Worm (Caenorhabditis elegans) whole organism, L4 larva: Measurements from ENCODE around the gene Y119D3B.12.

Experiments used
- F44E2.7 ChIP-seq: fragments of 200-800 bp; sonication (Bioruptor generic); IDR thresholded peaks from 2 replicates; pipeline ENCODE4 v2.1.2; 2022; ENCODE audit warnings: missing genetic modification characterization, missing compliant biosample characterization
- R02D3.7 ChIP-seq: fragments of 150-350 bp; sonication (generic microtip); optimal IDR thresholded peaks from 3 replicates; lab custom pipeline; 2014; ENCODE audit warnings: missing biosample characterization, missing genetic modification characterization
- Y105C5A.15 ChIP-seq: fragments of 200-800 bp; sonication (Bioruptor generic); IDR thresholded peaks from 2 replicates; pipeline ENCODE4 v1.3.6; 2022; ENCODE audit warnings: missing genetic modification characterization, missing compliant biosample characterization
- Y75B8A.6 ChIP-seq: fragments of 200-800 bp; sonication (Bioruptor generic); IDR thresholded peaks from 2 replicates; pipeline ENCODE4 v1.3.6; 2022; ENCODE audit warnings: missing genetic modification reagents, missing genetic modification characterization, missing compliant biosample characterization
- ZK337.2 ChIP-seq: fragments of 200-800 bp; sonication (Bioruptor generic); IDR thresholded peaks from 2 replicates; pipeline ENCODE4 v1.3.6; 2022; ENCODE audit warnings: missing genetic modification reagents, missing genetic modification characterization, missing compliant biosample characterization
- aha-1 ChIP-seq: fragments of 150-350 bp; peaks from one replicate; lab custom pipeline; 2014; ENCODE audit warnings: missing biosample characterization, missing genetic modification characterization
- aly-2 ChIP-seq: sonication (generic microtip); optimal IDR thresholded peaks from 2 replicates; lab custom pipeline; 2018; ENCODE audit warnings: missing biosample characterization, missing genetic modification characterization
- ama-1 ChIP-seq: fragments of 150-350 bp; optimal IDR thresholded peaks from 2 replicates; lab custom pipeline; 2014; ENCODE audit warnings: inconsistent platforms, mixed read lengths
- arid-1 ChIP-seq: fragments of 200-800 bp; sonication (Bioruptor generic); conservative IDR thresholded peaks from 2 replicates; pipeline ENCODE4 v1.3.6; 2022; ENCODE audit warnings: missing genetic modification reagents, missing genetic modification characterization, missing compliant biosample characterization
- ceh-20 ChIP-seq: fragments of 200-800 bp; sonication (Bioruptor generic); IDR thresholded peaks from 2 replicates; pipeline ENCODE4 v1.3.6; 2022; ENCODE audit warnings: missing genetic modification reagents, missing genetic modification characterization, missing compliant biosample characterization
- ceh-28 ChIP-seq: fragments of 150-350 bp; optimal IDR thresholded peaks from 2 replicates; lab custom pipeline; 2014; ENCODE audit warnings: missing biosample characterization, missing genetic modification reagents, missing genetic modification characterization
- cey-2 ChIP-seq: sonication (generic microtip); optimal IDR thresholded peaks from 3 replicates; lab custom pipeline; 2017; ENCODE audit warnings: missing genetic modification characterization, mild to moderate bottlenecking, missing compliant biosample characterization, antibody characterized with exemption, borderline replicate concordance; ENCODE audit not compliant: insufficient read depth
- daf-19 ChIP-seq: fragments of 200-800 bp; sonication (Bioruptor generic); conservative IDR thresholded peaks from 2 replicates; pipeline ENCODE4 v1.3.6; 2022; ENCODE audit warnings: missing genetic modification characterization, missing compliant biosample characterization
- daf-8 ChIP-seq: fragments of 200-800 bp; sonication (Bioruptor generic); IDR thresholded peaks from 2 replicates; pipeline ENCODE4 v1.3.6; 2022; ENCODE audit warnings: missing genetic modification characterization, missing compliant biosample characterization
- dmd-6 ChIP-seq: fragments of 200-800 bp; sonication (Bioruptor generic); IDR thresholded peaks from 2 replicates; pipeline ENCODE4 v1.3.6; 2022; ENCODE audit warnings: missing genetic modification reagents, missing genetic modification characterization, missing compliant biosample characterization
- dmd-9 ChIP-seq: fragments of 200-800 bp; sonication (Bioruptor generic); IDR thresholded peaks from 2 replicates; pipeline ENCODE4 v1.3.6; 2022; ENCODE audit warnings: missing genetic modification reagents, missing genetic modification characterization, missing compliant biosample characterization
- duxl-1 ChIP-seq: sonication (generic microtip); optimal IDR thresholded peaks from 2 replicates; lab custom pipeline; 2016; ENCODE audit warnings: mild to moderate bottlenecking, missing genetic modification characterization, moderate library complexity, missing compliant biosample characterization; ENCODE audit not compliant: poor library complexity
- dve-1 ChIP-seq: sonication (generic microtip); optimal IDR thresholded peaks from 2 replicates; lab custom pipeline; 2017; ENCODE audit warnings: antibody characterized with exemption, mild to moderate bottlenecking, missing genetic modification characterization, missing compliant biosample characterization; ENCODE audit not compliant: insufficient read depth
- hif-1 ChIP-seq, 2 experiments: sonication (generic microtip); optimal IDR thresholded peaks; 2 replicates each; lab custom pipeline; 2016 to 2017; ENCODE audit warnings: missing compliant biosample characterization in 2 of 2, missing genetic modification characterization in 2 of 2, missing genetic modification reagents in 2 of 2, missing genotype in 2 of 2, mild to moderate bottlenecking in 1 of 2
- hlh-11 ChIP-seq: fragments of 200-800 bp; sonication (Bioruptor generic); optimal IDR thresholded peaks from 2 replicates; lab custom pipeline; 2018; ENCODE audit warnings: mild to moderate bottlenecking, missing genetic modification characterization, missing compliant biosample characterization
- hmg-1.1 ChIP-seq: fragments of 200-800 bp; sonication (Bioruptor generic); IDR thresholded peaks from 2 replicates; pipeline ENCODE4 v1.3.6; 2022; ENCODE audit warnings: missing genetic modification reagents, missing genetic modification characterization, missing compliant biosample characterization
- lim-7 ChIP-seq: fragments of 200-800 bp; sonication (Bioruptor generic); IDR thresholded peaks from 2 replicates; pipeline ENCODE4 v1.3.6; 2022; ENCODE audit warnings: missing genetic modification characterization, missing compliant biosample characterization
- lin-1 ChIP-seq: fragments of 200-800 bp; sonication (Bioruptor generic); IDR thresholded peaks from 2 replicates; pipeline ENCODE4 v1.3.6; 2022; ENCODE audit warnings: missing genetic modification reagents, missing genetic modification characterization, missing compliant biosample characterization
- lin-29 ChIP-seq: fragments of 200-800 bp; sonication (Bioruptor generic); IDR thresholded peaks from 2 replicates; pipeline ENCODE4 v1.3.6; 2022; ENCODE audit warnings: missing genetic modification reagents, missing genetic modification characterization, missing compliant biosample characterization
- lin-38 ChIP-seq: fragments of 200-800 bp; sonication (Bioruptor generic); IDR thresholded peaks from 2 replicates; pipeline ENCODE4 v1.3.6; 2022; ENCODE audit warnings: missing genetic modification reagents, missing genetic modification characterization, missing compliant biosample characterization
- lin-39 ChIP-seq: fragments of 150-350 bp; optimal IDR thresholded peaks from 2 replicates; lab custom pipeline; 2014; ENCODE audit warnings: missing biosample characterization, missing genetic modification reagents, missing genetic modification characterization
- lir-3 ChIP-seq: sonication (generic microtip); optimal IDR thresholded peaks from 2 replicates; lab custom pipeline; 2016; ENCODE audit warnings: mild to moderate bottlenecking, missing genetic modification characterization, missing compliant biosample characterization
- madf-9 ChIP-seq: fragments of 200-800 bp; sonication (Bioruptor generic); conservative IDR thresholded peaks from 2 replicates; pipeline ENCODE4 v1.3.6; 2022; ENCODE audit warnings: missing genetic modification reagents, missing genetic modification characterization, missing compliant biosample characterization
- mep-1 ChIP-seq: fragments of 150-350 bp; sonication (generic microtip); optimal IDR thresholded peaks from 3 replicates; lab custom pipeline; 2014; ENCODE audit warnings: missing biosample characterization, missing genetic modification characterization
- mxl-2 ChIP-seq: fragments of 200-800 bp; sonication (Bioruptor generic); conservative IDR thresholded peaks from 2 replicates; pipeline ENCODE4 v1.3.6; 2022; ENCODE audit warnings: missing genetic modification reagents, missing genetic modification characterization, missing compliant biosample characterization
- mxl-3 ChIP-seq: fragments of 200-800 bp; sonication (Bioruptor generic); optimal IDR thresholded peaks from 2 replicates; lab custom pipeline; 2018; ENCODE audit warnings: mild to moderate bottlenecking, missing genetic modification characterization, missing compliant biosample characterization
- nhr-102 ChIP-seq: sonication (generic microtip); optimal IDR thresholded peaks from 2 replicates; lab custom pipeline; 2016; ENCODE audit warnings: mild to moderate bottlenecking, missing genetic modification characterization, moderate library complexity, missing compliant biosample characterization
- nhr-41 ChIP-seq: fragments of 200-800 bp; sonication (Bioruptor generic); IDR thresholded peaks from 2 replicates; pipeline ENCODE4 v1.3.6; 2022; ENCODE audit warnings: missing genetic modification reagents, missing genetic modification characterization, missing compliant biosample characterization
- nhr-42 ChIP-seq: fragments of 200-800 bp; sonication (Bioruptor generic); IDR thresholded peaks from 2 replicates; pipeline ENCODE4 v1.3.6; 2022; ENCODE audit warnings: missing genetic modification characterization, missing compliant biosample characterization
- nhr-48 ChIP-seq: sonication (generic microtip); optimal IDR thresholded peaks from 2 replicates; lab custom pipeline; 2016; ENCODE audit warnings: mild to moderate bottlenecking, missing genetic modification characterization, missing compliant biosample characterization
- nhr-76 ChIP-seq: fragments of 150-350 bp; optimal IDR thresholded peaks from 2 replicates; lab custom pipeline; 2014; ENCODE audit warnings: missing biosample characterization, missing genetic modification characterization
- php-3 ChIP-seq: fragments of 200-800 bp; sonication (Bioruptor generic); IDR thresholded peaks from 2 replicates; pipeline ENCODE4 v1.3.6; 2022; ENCODE audit warnings: missing genetic modification reagents, missing genetic modification characterization, missing compliant biosample characterization
- rbr-2 ChIP-seq: sonication (generic microtip); optimal IDR thresholded peaks from 2 replicates; lab custom pipeline; 2016; ENCODE audit warnings: missing genotype, missing genetic modification characterization, missing compliant biosample characterization
- skn-1 ChIP-seq: fragments of 150-350 bp; optimal IDR thresholded peaks from 2 replicates; lab custom pipeline; 2014; ENCODE audit warnings: missing biosample characterization, missing genetic modification characterization
- unc-130 ChIP-seq: sonication (generic microtip); optimal IDR thresholded peaks from 2 replicates; lab custom pipeline; 2016; ENCODE audit warnings: missing genetic modification reagents, missing genetic modification characterization, missing compliant biosample characterization
- unc-39 ChIP-seq: sonication (generic microtip); optimal IDR thresholded peaks from 2 replicates; lab custom pipeline; 2017; ENCODE audit warnings: missing biosample characterization, missing genetic modification characterization
- vab-7 ChIP-seq: fragments of 200-800 bp; sonication (Bioruptor generic); IDR thresholded peaks from 2 replicates; pipeline ENCODE4 v1.3.6; 2022; ENCODE audit warnings: missing genetic modification reagents, missing genetic modification characterization, missing compliant biosample characterization
- zag-1 ChIP-seq: fragments of 150-350 bp; optimal IDR thresholded peaks from 2 replicates; lab custom pipeline; 2014; ENCODE audit warnings: missing biosample characterization, missing genetic modification characterization
- zip-2 ChIP-seq: fragments of 150-350 bp; optimal IDR thresholded peaks from 2 replicates; lab custom pipeline; 2014; ENCODE audit warnings: missing biosample characterization, missing genetic modification characterization
- ztf-11 ChIP-seq: fragments of 150-350 bp; optimal IDR thresholded peaks from 2 replicates; lab custom pipeline; 2014; ENCODE audit warnings: missing biosample characterization, missing genetic modification characterization
- ztf-7 ChIP-seq: fragments of 150-350 bp; optimal IDR thresholded peaks from 2 replicates; lab custom pipeline; 2014; ENCODE audit warnings: missing biosample characterization, missing genetic modification characterization

Y119D3B.12 gene

DNA sequence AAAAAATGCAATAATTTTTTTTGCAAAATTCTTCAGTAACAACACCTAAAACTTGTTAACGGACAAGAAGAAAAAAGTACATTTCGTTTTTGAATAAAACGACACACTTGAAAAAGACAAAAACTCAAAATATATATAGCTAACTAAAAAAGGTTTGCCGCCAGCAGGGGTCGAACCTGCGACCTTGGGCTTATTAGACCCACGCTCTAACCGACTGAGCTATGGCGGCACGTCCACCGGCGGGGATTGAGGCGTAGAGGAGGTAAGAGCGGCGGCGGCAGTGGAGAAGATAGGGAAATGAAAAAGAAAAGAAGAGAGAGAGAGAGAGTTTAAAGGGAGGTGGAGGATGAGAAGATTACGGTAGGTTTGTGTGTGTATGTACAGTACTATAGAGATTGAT is 15.9 kb downstream of the Y119D3B.12 start (continued):
- TF ChIP-seq ZK337.2 (GFP tag; lab: Robert Waterston, UW) (no peak), unc-130 (peak; percentile 24), nhr-41 (GFP tag; lab: Robert Waterston, UW) (no peak), arid-1 (GFP tag; lab: Robert Waterston, UW) (peak; percentile 57; the same call in 1 of the 2 replicates), R02D3.7 (tag; lab: Kevin White, UChicago) (no peak), dmd-6 (no peak; the same call in 1 of the 2 replicates), mep-1 (tag; lab: Kevin White, UChicago) (peak; percentile 31), lin-39 (no peak), unc-39 (tag; lab: Kevin White, UChicago) (no peak), madf-9 (GFP tag; lab: Robert Waterston, UW) (no peak), ceh-20 (GFP tag; lab: Robert Waterston, UW) (no peak), nhr-48 (tag; lab: Kevin White, UChicago) (no peak), hif-1 (tag; optimal IDR thresholded peaks at IDR 0.05; lab: Kevin White, UChicago) (peak in 1 of 2 experiments; percentile 22), lin-1 (GFP tag; lab: Robert Waterston, UW) (no peak), rbr-2 (peak; percentile 38), ztf-11 (tag; lab: Kevin White, UChicago) (no peak), nhr-42 (0 out of 2 replicates have a peak, but pooled peaks have one; percentile 7), vab-7 (GFP tag; lab: Robert Waterston, UW) (peak; percentile 38; the same call in 1 of the 2 replicates), duxl-1 (no peak), zip-2 (tag; lab: Kevin White, UChicago) (no peak), lin-29 (no peak), hlh-11 (tag; lab: Kevin White, UChicago) (peak; percentile 13), ama-1 (no peak), zag-1 (tag; lab: Kevin White, UChicago) (no peak), ztf-7 (tag; lab: Kevin White, UChicago) (no peak), lim-7 (GFP tag; lab: Robert Waterston, UW) (peak; percentile 68; the same call in 1 of the 2 replicates), hmg-1.1 (no peak), skn-1 (tag; lab: Kevin White, UChicago) (no peak), daf-19 (GFP tag; lab: Robert Waterston, UW) (no peak), nhr-102 (peak; percentile 26), mxl-2 (GFP tag; lab: Robert Waterston, UW) (no peak), cey-2 (tag; lab: Kevin White, UChicago) (no peak), ceh-28 (tag; lab: Kevin White, UChicago) (no peak), php-3 (GFP tag; lab: Robert Waterston, UW) (no peak), Y105C5A.15 (GFP tag; lab: Robert Waterston, UW) (0 out of 2 replicates have a peak, but pooled peaks have one; percentile 38), dmd-9 (0 out of 2 replicates have a peak, but pooled peaks have one; percentile 45), aly-2 (tag; lab: Kevin White, UChicago) (no peak)

DNA sequence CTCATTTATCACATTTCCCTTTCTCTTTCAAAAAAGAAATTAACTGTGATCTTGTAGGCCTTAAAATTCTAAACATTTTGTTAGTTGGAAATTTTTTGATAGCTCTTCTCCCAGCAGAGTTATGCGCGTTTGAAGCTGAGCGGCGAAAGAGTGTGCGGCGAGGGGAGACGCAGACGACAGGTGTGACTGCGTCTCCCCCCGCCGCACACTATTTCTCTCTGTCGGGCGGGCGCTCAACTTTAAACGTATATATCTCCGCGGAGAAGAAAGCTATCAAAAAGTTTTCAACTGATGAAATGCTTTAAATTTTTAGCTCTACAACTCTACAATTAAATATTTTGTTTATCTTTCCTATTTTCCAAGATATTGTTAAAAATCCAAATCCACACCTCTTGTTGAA is 16.7 kb downstream of the Y119D3B.12 start:
- TF ChIP-seq nhr-76 (tag; lab: Kevin White, UChicago) (no peak), lin-39 (no peak), lir-3 (tag; lab: Kevin White, UChicago) (no peak), mxl-3 (GFP tag; lab: Kevin White, UChicago) (no peak), lin-38 (GFP tag; lab: Robert Waterston, UW) (peak; percentile 13), dve-1 (tag; lab: Kevin White, UChicago) (no peak), daf-8 (no peak), F44E2.7 (GFP tag; lab: Robert Waterston, UW) (no peak), ceh-28 (tag; lab: Kevin White, UChicago) (no peak), zag-1 (tag; lab: Kevin White, UChicago) (no peak), Y75B8A.6 (no peak), aha-1 (tag; lab: Kevin White, UChicago) (peak; percentile 64), ztf-7 (tag; lab: Kevin White, UChicago) (no peak)
